Worm (Caenorhabditis elegans) whole organism, mixed stage, embryonic: ENCODE results near the gene spe-29.
"Not testable (repeated sequence)": the region's sequence is repeated elsewhere in the genome, so short reads cannot be mapped to it uniquely, and the experiment has no call there.

Source experiments
- hlh-1 ChIP-seq: fragments of 150-350 bp; optimal IDR thresholded peaks from 2 replicates; lab custom pipeline; 2014; ENCODE audit warnings: missing biosample characterization, missing genetic modification reagents, missing genetic modification characterization
- unc-39 ChIP-seq: fragments of 150-350 bp; optimal IDR thresholded peaks from 2 replicates; lab custom pipeline; 2014; ENCODE audit warnings: missing biosample characterization, missing genetic modification characterization

- TF ChIP-seq unc-39; hlh-1 (tag; lab: Kevin White, UChicago): not testable (repeated sequence)
Observed at ce11 chrIV:9893649-9894048, 40.0 kb upstream of the spe-29 start, which contains the start of gene sss-1.
